Fruit fly (Drosophila melanogaster): Measurements from ENCODE around the gene Srp72.

Srp72 gene

DNA sequence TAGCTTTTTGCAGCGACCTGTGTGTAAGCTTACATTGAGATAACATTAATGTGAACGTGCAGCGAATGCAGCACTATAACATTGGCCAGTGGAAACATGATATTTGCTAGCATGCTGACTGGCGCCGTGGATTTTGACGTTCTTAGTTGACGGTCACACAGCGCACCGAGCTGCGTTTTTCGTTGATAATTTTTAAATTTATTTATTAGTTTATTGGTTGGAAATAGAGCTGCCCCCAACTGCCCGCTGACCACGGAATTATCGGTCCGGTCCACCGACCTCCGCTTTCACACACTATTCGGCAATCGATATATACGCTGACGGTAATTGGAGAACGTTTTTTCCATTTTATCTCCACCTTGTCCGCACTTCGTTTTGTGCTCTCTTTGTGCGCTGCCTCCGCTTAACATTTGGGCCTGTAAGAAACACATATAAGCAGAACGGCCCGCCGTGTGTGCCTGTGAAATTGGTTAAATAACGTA, 33.3 kb downstream of the Srp72 start, which contains the start of gene H (continued):
- TF ChIP-seq CG15073 (GFP tag; optimal IDR thresholded peaks at IDR 0.05): no peak
- no peak for TF ChIP-seq ato (GFP tag; IDR thresholded peaks at IDR 0.05; ENCODE audit: partially characterized antibody)
- TF ChIP-seq stwl (tag; optimal IDR thresholded peaks at IDR 0.05): peak; percentile 78
- no peak for TF ChIP-seq rib (GFP tag; IDR thresholded peaks at IDR 0.05)
- peak; percentile 62 for TF ChIP-seq psq (GFP tag; optimal IDR thresholded peaks at IDR 0.05)
- peak in 1 of 2 experiments; percentile 56 for TF ChIP-seq Dfd (GFP tag; optimal IDR thresholded peaks at IDR 0.05)
- TF ChIP-seq Gug (GFP tag; IDR thresholded peaks at IDR 0.05): no peak
- no peak for TF ChIP-seq gro (GFP tag; optimal IDR thresholded peaks at IDR 0.05)
- TF ChIP-seq CG17186 (GFP tag; optimal IDR thresholded peaks at IDR 0.05): peak; percentile 71
- TF ChIP-seq Hr78 (GFP tag; optimal IDR thresholded peaks at IDR 0.05): peak in 1 of 2 experiments; percentile 60
- no peak for TF ChIP-seq corto (GFP tag; optimal IDR thresholded peaks at IDR 0.05)
- TF ChIP-seq vfl (GFP tag; optimal IDR thresholded peaks at IDR 0.05): no peak
- 0 out of 3 replicates have a peak, but pooled peaks have one; percentile 11 for TF ChIP-seq knrl (GFP tag; IDR thresholded peaks at IDR 0.05; ENCODE audit: partially characterized antibody)
- no peak for TF ChIP-seq seq (GFP tag; IDR thresholded peaks at IDR 0.05)
- no peak for TF ChIP-seq lmd (GFP tag; IDR thresholded peaks at IDR 0.05)
- peak; percentile 65 for TF ChIP-seq Ets97D (GFP tag; optimal IDR thresholded peaks at IDR 0.05)
- no peak for TF ChIP-seq luna (GFP tag; optimal IDR thresholded peaks at IDR 0.05)
- TF ChIP-seq CG12299 (tag; optimal IDR thresholded peaks at IDR 0.05): peak; percentile 11
- no peak for TF ChIP-seq Asciz (GFP tag; optimal IDR thresholded peaks at IDR 0.05)
- peak; percentile 81 for TF ChIP-seq CG1024 (GFP tag; IDR thresholded peaks at IDR 0.05)
- TF ChIP-seq YL-1 (GFP tag; optimal IDR thresholded peaks at IDR 0.05): peak; percentile 61
- peak; percentile 92 for TF ChIP-seq gfzf (GFP tag; optimal IDR thresholded peaks at IDR 0.05)
- no peak for TF ChIP-seq CG5180 (GFP tag; optimal IDR thresholded peaks at IDR 0.05)
- peak; percentile 83 for TF ChIP-seq Myb (GFP tag; optimal IDR thresholded peaks at IDR 0.05)
- TF ChIP-seq fd3F (GFP tag; optimal IDR thresholded peaks at IDR 0.05): no peak
- TF ChIP-seq CG12659 (GFP tag; optimal IDR thresholded peaks at IDR 0.05): peak; percentile 64
- no peak for TF ChIP-seq Doc2 (GFP tag; IDR thresholded peaks at IDR 0.05)
- no peak for TF ChIP-seq jigr1 (GFP tag; IDR thresholded peaks at IDR 0.05)
- peak; percentile 45 for TF ChIP-seq trem (tag; optimal IDR thresholded peaks at IDR 0.05)
- TF ChIP-seq Lim3 (GFP tag; IDR thresholded peaks at IDR 0.05): no peak
- TF ChIP-seq z (GFP tag; IDR thresholded peaks at IDR 0.05): no peak
- TF ChIP-seq Dad (GFP tag; optimal IDR thresholded peaks at IDR 0.05): no peak
- TF ChIP-seq bab2 (GFP tag; optimal IDR thresholded peaks at IDR 0.05): no peak
- TF ChIP-seq fru (optimal IDR thresholded peaks at IDR 0.05): no peak
- no peak for TF ChIP-seq tup (GFP tag; optimal IDR thresholded peaks at IDR 0.05)
- TF ChIP-seq jumu (GFP tag; optimal IDR thresholded peaks at IDR 0.05): no peak
- peak; percentile 78 for TF ChIP-seq MESR4 (GFP tag; optimal IDR thresholded peaks at IDR 0.05)
- TF ChIP-seq HmgZ (tag; optimal IDR thresholded peaks at IDR 0.05): peak; percentile 50
- no peak for TF ChIP-seq Lpt (GFP tag; optimal IDR thresholded peaks at IDR 0.05)
- no peak for TF ChIP-seq CG3847 (GFP tag; IDR thresholded peaks at IDR 0.05)
- peak; percentile 97 for TF ChIP-seq ssp (GFP tag; IDR thresholded peaks at IDR 0.05)
- TF ChIP-seq Bgb (GFP tag; IDR thresholded peaks at IDR 0.05; ENCODE audit: partially characterized antibody): peak; percentile 41; the same call in 1 of the 2 replicates
- TF ChIP-seq pzg (GFP tag; optimal IDR thresholded peaks at IDR 0.05): peak; percentile 87
- no peak for TF ChIP-seq lola (GFP tag; optimal IDR thresholded peaks at IDR 0.05)
- TF ChIP-seq ATbp (GFP tag; optimal IDR thresholded peaks at IDR 0.05): no peak
- peak; percentile 20 for TF ChIP-seq CG8924 (tag; optimal IDR thresholded peaks at IDR 0.05)
- no peak for TF ChIP-seq kah (GFP tag; optimal IDR thresholded peaks at IDR 0.05)
- TF ChIP-seq CG2116 (GFP tag; optimal IDR thresholded peaks at IDR 0.05): peak; percentile 47
- TF ChIP-seq CG2199 (GFP tag; IDR thresholded peaks at IDR 0.05): no peak
- peak; percentile 91 for TF ChIP-seq CG9797 (GFP tag; optimal IDR thresholded peaks at IDR 0.05)
- TF ChIP-seq CG17829 (tag; optimal IDR thresholded peaks at IDR 0.05): peak; percentile 22
